Worm (Caenorhabditis elegans): ENCODE measurements around the gene W05B10.3.

The W05B10.3 gene

ce11 chrV:12649213-12649612, 12.3 kb downstream of the W05B10.3 start, which contains the start of gene gpa-9:
Gene gpa-9 (minus strand): TSS chrV:12649313.
- TF ChIP-seq tbx-37 (GFP tag; conservative IDR thresholded peaks at IDR 0.05) (no peak), pes-1 (GFP tag; IDR thresholded peaks at IDR 0.05) (no peak), ets-7 (tag; optimal IDR thresholded peaks at IDR 0.05) (no peak), flt-1 (GFP tag; IDR thresholded peaks at IDR 0.05) (no peak), B0310.2 (tag; optimal IDR thresholded peaks at IDR 0.05) (no peak), ceh-13 (GFP tag; optimal IDR thresholded peaks at IDR 0.05) (no peak), ceh-36 (tag; optimal IDR thresholded peaks at IDR 0.05) (no peak), scrt-1 (GFP tag; IDR thresholded peaks at IDR 0.05) (no peak), aly-1 (tag; optimal IDR thresholded peaks at IDR 0.05) (no peak), ama-1 (optimal IDR thresholded peaks at IDR 0.05) (no peak), hmg-4 (GFP tag; optimal IDR thresholded peaks at IDR 0.05) (no peak)

ce11 chrV:12644500-12644899, 17.0 kb downstream of the W05B10.3 start, which contains the start of gene F56H9.8:
Gene F56H9.8 (plus strand): TSS chrV:12644800.
- TF ChIP-seq aly-1 (tag; optimal IDR thresholded peaks at IDR 0.05) (no peak), hmg-4 (GFP tag; optimal IDR thresholded peaks at IDR 0.05) (no peak), ama-1 (optimal IDR thresholded peaks at IDR 0.05) (no peak), F13C5.2 (tag; optimal IDR thresholded peaks at IDR 0.05) (no peak)

ce11 chrV:12640384-12640783, 21.1 kb downstream of the W05B10.3 start, which contains the start of gene gpa-8:
Gene gpa-8 (minus strand): TSS chrV:12640484.
- TF ChIP-seq ceh-36 (tag; optimal IDR thresholded peaks at IDR 0.05) = no peak
- no peak for TF ChIP-seq B0310.2 (tag; optimal IDR thresholded peaks at IDR 0.05)
- no peak for TF ChIP-seq scrt-1 (GFP tag; IDR thresholded peaks at IDR 0.05)
- TF ChIP-seq hmg-4 (GFP tag; optimal IDR thresholded peaks at IDR 0.05) = no peak
- TF ChIP-seq hmbx-1 (tag; optimal IDR thresholded peaks at IDR 0.05) = no peak
- TF ChIP-seq ceh-13 (GFP tag; optimal IDR thresholded peaks at IDR 0.05) = no peak
- no peak for TF ChIP-seq F13C5.2 (tag; optimal IDR thresholded peaks at IDR 0.05)
- no peak for TF ChIP-seq hnd-1 (tag; optimal IDR thresholded peaks at IDR 0.05)

- TF ChIP-seq F13C5.2 (tag; optimal IDR thresholded peaks at IDR 0.05) = no peak
- TF ChIP-seq hmg-4 (GFP tag; optimal IDR thresholded peaks at IDR 0.05) = no peak
- TF ChIP-seq aly-1 (tag; optimal IDR thresholded peaks at IDR 0.05) = no peak
- TF ChIP-seq tra-4 (tag; optimal IDR thresholded peaks at IDR 0.05) = no peak
- TF ChIP-seq ama-1 (optimal IDR thresholded peaks at IDR 0.05) = no peak
- TF ChIP-seq ceh-13 (GFP tag; optimal IDR thresholded peaks at IDR 0.05) = no peak
- TF ChIP-seq ceh-36 (tag; optimal IDR thresholded peaks at IDR 0.05) = no peak
- TF ChIP-seq ets-7 (tag; optimal IDR thresholded peaks at IDR 0.05) = no peak
- TF ChIP-seq hmbx-1 (tag; optimal IDR thresholded peaks at IDR 0.05) = no peak
- no peak for TF ChIP-seq flt-1 (GFP tag; IDR thresholded peaks at IDR 0.05)
- TF ChIP-seq B0310.2 (tag; optimal IDR thresholded peaks at IDR 0.05) = no peak
- TF ChIP-seq tbx-37 (GFP tag; conservative IDR thresholded peaks at IDR 0.05) = no peak
- TF ChIP-seq tbx-11 (GFP tag; IDR thresholded peaks at IDR 0.05) = no peak
- no peak for TF ChIP-seq scrt-1 (GFP tag; IDR thresholded peaks at IDR 0.05)
- no peak for TF ChIP-seq hnd-1 (tag; optimal IDR thresholded peaks at IDR 0.05)
- TF ChIP-seq sea-1 (GFP tag; conservative IDR thresholded peaks at IDR 0.05) = no peak
- no peak for TF ChIP-seq pes-1 (GFP tag; IDR thresholded peaks at IDR 0.05)
Measured at ce11 chrV:12637764-12638502, 23.6 kb downstream of the W05B10.3 start.

ce11 chrV:12637238-12637690, 24.3 kb downstream of the W05B10.3 start, which contains the start of gene F56H9.2:
Gene F56H9.2 (plus strand): TSS chrV:12637663.
- TF ChIP-seq ceh-13 (GFP tag; optimal IDR thresholded peaks at IDR 0.05) = no peak
- no peak for TF ChIP-seq hmg-4 (GFP tag; optimal IDR thresholded peaks at IDR 0.05)
- no peak for TF ChIP-seq F13C5.2 (tag; optimal IDR thresholded peaks at IDR 0.05)
- TF ChIP-seq ama-1 (optimal IDR thresholded peaks at IDR 0.05) = no peak
- no peak for TF ChIP-seq pes-1 (GFP tag; IDR thresholded peaks at IDR 0.05)

- TF ChIP-seq hnd-1 (tag; optimal IDR thresholded peaks at IDR 0.05) = no peak
Measured at ce11 chrV:12636248-12636647, 25.3 kb downstream of the W05B10.3 start.

- TF ChIP-seq tbx-11 (GFP tag; IDR thresholded peaks at IDR 0.05) = no peak
- TF ChIP-seq ama-1 (optimal IDR thresholded peaks at IDR 0.05) = no peak
- TF ChIP-seq aly-1 (tag; optimal IDR thresholded peaks at IDR 0.05) = no peak
- TF ChIP-seq flt-1 (GFP tag; IDR thresholded peaks at IDR 0.05) = no peak
- no peak for TF ChIP-seq ceh-13 (GFP tag; optimal IDR thresholded peaks at IDR 0.05)
- no peak for TF ChIP-seq ceh-36 (tag; optimal IDR thresholded peaks at IDR 0.05)
- TF ChIP-seq B0310.2 (tag; optimal IDR thresholded peaks at IDR 0.05) = no peak
- no peak for TF ChIP-seq hmg-4 (GFP tag; optimal IDR thresholded peaks at IDR 0.05)
- no peak for TF ChIP-seq hmbx-1 (tag; optimal IDR thresholded peaks at IDR 0.05)
- TF ChIP-seq tbx-37 (GFP tag; conservative IDR thresholded peaks at IDR 0.05) = no peak
- TF ChIP-seq F13C5.2 (tag; optimal IDR thresholded peaks at IDR 0.05) = no peak
- TF ChIP-seq sea-1 (GFP tag; conservative IDR thresholded peaks at IDR 0.05) = no peak
- TF ChIP-seq tra-4 (tag; optimal IDR thresholded peaks at IDR 0.05) = no peak
- TF ChIP-seq scrt-1 (GFP tag; IDR thresholded peaks at IDR 0.05) = no peak
- TF ChIP-seq pes-1 (GFP tag; IDR thresholded peaks at IDR 0.05) = no peak
- no peak for TF ChIP-seq hnd-1 (tag; optimal IDR thresholded peaks at IDR 0.05)
- no peak for TF ChIP-seq ets-7 (tag; optimal IDR thresholded peaks at IDR 0.05)
Measured at ce11 chrV:12635218-12635617, 26.3 kb downstream of the W05B10.3 start.

- no peak for TF ChIP-seq hmbx-1 (tag; optimal IDR thresholded peaks at IDR 0.05)
- no peak for TF ChIP-seq pes-1 (GFP tag; IDR thresholded peaks at IDR 0.05)
- no peak for TF ChIP-seq hmg-4 (GFP tag; optimal IDR thresholded peaks at IDR 0.05)
- TF ChIP-seq sea-1 (GFP tag; conservative IDR thresholded peaks at IDR 0.05) = no peak
- no peak for TF ChIP-seq scrt-1 (GFP tag; IDR thresholded peaks at IDR 0.05)
- no peak for TF ChIP-seq F13C5.2 (tag; optimal IDR thresholded peaks at IDR 0.05)
- TF ChIP-seq tra-4 (tag; optimal IDR thresholded peaks at IDR 0.05) = no peak
- TF ChIP-seq ama-1 (optimal IDR thresholded peaks at IDR 0.05) = no peak
- no peak for TF ChIP-seq hnd-1 (tag; optimal IDR thresholded peaks at IDR 0.05)
Measured at ce11 chrV:12634746-12635145, 26.8 kb downstream of the W05B10.3 start.

Data from whole organism, early embryonic.